Worm (Caenorhabditis elegans): ENCODE results near the gene T16G1.4.

- TF ChIP-seq C08G9.2 (tag; optimal IDR thresholded peaks at IDR 0.05): no peak
- no peak for TF ChIP-seq gmeb-2 (tag; optimal IDR thresholded peaks at IDR 0.05)
- TF ChIP-seq C38D4.7 (GFP tag; optimal IDR thresholded peaks at IDR 0.05): no peak
Observed at ce11 chrV:12922308-12922707, 19.3 kb downstream of the T16G1.4 start, which contains the start of gene dhrs-4.

All from whole organism, late embryonic.